Worm (Caenorhabditis elegans) whole organism, young adult: ENCODE data around the gene bud-31.

Experiments used
- D2030.7 ChIP-seq: fragments of 200-800 bp; sonication (Bioruptor generic); IDR thresholded peaks from 2 replicates; pipeline ENCODE4 v1.3.6; 2022; ENCODE audit warnings: missing genetic modification reagents, missing genetic modification characterization, missing compliant biosample characterization
- F23B12.7 ChIP-seq: sonication (generic microtip); optimal IDR thresholded peaks from 2 replicates; lab custom pipeline; 2017; ENCODE audit warnings: missing genetic modification characterization, mild to moderate bottlenecking, missing compliant biosample characterization, antibody characterized with exemption, moderate library complexity; ENCODE audit not compliant: insufficient read depth
- ama-1 ChIP-seq, 3 experiments: fragments of 150-350 bp in 1 of 3; sonication (generic microtip) in 2 of 3; optimal IDR thresholded peaks; 2 replicates each; lab custom pipeline; 2014 to 2018; ENCODE audit warnings: missing biosample characterization in 2 of 3, missing genetic modification characterization in 2 of 3, missing genetic modification reagents in 2 of 3
- efl-1 ChIP-seq: fragments of 150-350 bp; optimal IDR thresholded peaks from 2 replicates; lab custom pipeline; 2014; ENCODE audit warnings: missing biosample characterization, missing genetic modification reagents, missing genetic modification characterization
- lir-1 ChIP-seq: fragments of 200-800 bp; sonication (Bioruptor generic); conservative IDR thresholded peaks from 2 replicates; pipeline ENCODE4 v1.3.6; 2022; ENCODE audit warnings: missing genetic modification reagents, missing genetic modification characterization, missing compliant biosample characterization
- madf-10 ChIP-seq: sonication (generic microtip); optimal IDR thresholded peaks from 2 replicates; lab custom pipeline; 2016; ENCODE audit warnings: mild to moderate bottlenecking, missing genetic modification characterization, missing compliant biosample characterization
- madf-6 ChIP-seq: fragments of 200-800 bp; sonication (Bioruptor generic); IDR thresholded peaks from 2 replicates; pipeline ENCODE4 v1.3.6; 2022; ENCODE audit warnings: missing genetic modification reagents, missing genetic modification characterization, missing compliant biosample characterization
- nfya-1 ChIP-seq: sonication (generic microtip); optimal IDR thresholded peaks from 2 replicates; lab custom pipeline; 2017; ENCODE audit warnings: antibody characterized with exemption, missing compliant biosample characterization, missing genetic modification characterization, borderline replicate concordance; ENCODE audit not compliant: insufficient read depth
- sptf-2 ChIP-seq: fragments of 200-800 bp; sonication (Bioruptor generic); optimal IDR thresholded peaks from 2 replicates; lab custom pipeline; 2018; ENCODE audit warnings: mild to moderate bottlenecking, missing genetic modification characterization, missing compliant biosample characterization
- tlf-1 ChIP-seq: fragments of 200-800 bp; sonication (Bioruptor generic); optimal IDR thresholded peaks from 2 replicates; lab custom pipeline; 2018; ENCODE audit warnings: mild to moderate bottlenecking, missing genetic modification characterization, missing compliant biosample characterization

ce11 chrIII:9745333-9745897 lies 49.1 kb upstream of the bud-31 start:
- TF ChIP-seq madf-10 (no peak), lir-1 (GFP tag; lab: Robert Waterston, UW) (no peak), efl-1 (no peak), ama-1 (optimal IDR thresholded peaks at IDR 0.05; lab: Kevin White, UChicago) (no peak), ama-1 (GFP tag; optimal IDR thresholded peaks at IDR 0.05; lab: Kevin White, UChicago) (no peak), F23B12.7 (tag; lab: Kevin White, UChicago) (no peak), nfya-1 (no peak), tlf-1 (GFP tag; lab: Kevin White, UChicago) (no peak), D2030.7 (0 out of 2 replicates have a peak, but pooled peaks have one; percentile 29), madf-6 (GFP tag; lab: Robert Waterston, UW) (peak; percentile 59), sptf-2 (GFP tag; lab: Kevin White, UChicago) (no peak)
